Fruit fly (Drosophila melanogaster) whole organism, prepupa: ENCODE measurements around the gene CG11035.

Source experiments
- CG11294 ChIP-seq: fragments of 200-800 bp; sonication (Bioruptor generic); IDR thresholded peaks from 2 replicates; pipeline ENCODE4 v1.3.6; 2022; ENCODE audit warnings: missing biosample characterization, missing genetic modification characterization
- CG11762 ChIP-seq: fragments of 200-800 bp; sonication (Bioruptor generic); optimal IDR thresholded peaks from 3 replicates; lab custom pipeline; 2016; ENCODE audit warnings: missing biosample characterization, missing genetic modification characterization; ENCODE audit not compliant: insufficient read depth
- CG15336 ChIP-seq: fragments of 200-800 bp; sonication (Bioruptor generic); IDR thresholded peaks from 2 replicates; pipeline ENCODE4 v1.3.6; 2022; ENCODE audit warnings: missing biosample characterization, missing genetic modification characterization
- CG1621 ChIP-seq: fragments of 200-800 bp; sonication (Bioruptor generic); optimal IDR thresholded peaks from 3 replicates; lab custom pipeline; 2018; ENCODE audit warnings: missing biosample characterization, mild to moderate bottlenecking, missing genetic modification characterization
- CG32006 ChIP-seq: fragments of 200-800 bp; sonication (Bioruptor generic); optimal IDR thresholded peaks from 3 replicates; lab custom pipeline; 2017; ENCODE audit warnings: missing biosample characterization, mild to moderate bottlenecking, missing genetic modification characterization
- CG34406 ChIP-seq: fragments of 200-800 bp; sonication (Bioruptor generic); optimal IDR thresholded peaks from 3 replicates; lab custom pipeline; 2016; ENCODE audit warnings: missing biosample characterization, missing genetic modification characterization
- CG3919 ChIP-seq: fragments of 200-800 bp; sonication (Bioruptor generic); optimal IDR thresholded peaks from 3 replicates; lab custom pipeline; 2016; ENCODE audit warnings: missing biosample characterization, missing genetic modification characterization
- CG4318 ChIP-seq: fragments of 200-800 bp; sonication (Bioruptor generic); optimal IDR thresholded peaks from 3 replicates; lab custom pipeline; 2017; ENCODE audit warnings: missing biosample characterization, mild to moderate bottlenecking, missing genetic modification characterization
- CG6792 ChIP-seq: fragments of 200-800 bp; sonication (Bioruptor generic); optimal IDR thresholded peaks from 3 replicates; lab custom pipeline; 2016; ENCODE audit warnings: missing biosample characterization, missing genetic modification characterization
- CG8319 ChIP-seq: fragments of 200-800 bp; sonication (Bioruptor generic); optimal IDR thresholded peaks from 3 replicates; lab custom pipeline; 2016; ENCODE audit warnings: missing biosample characterization, missing genetic modification characterization
- Eip78C ChIP-seq: fragments of 200-800 bp; sonication (Bioruptor generic); peaks from one replicate; lab custom pipeline; 2016; ENCODE audit warnings: missing biosample characterization, missing genetic modification characterization
- Ets21C ChIP-seq: fragments of 200-800 bp; sonication (Bioruptor generic); optimal IDR thresholded peaks from 3 replicates; lab custom pipeline; 2016; ENCODE audit warnings: missing biosample characterization, missing genetic modification characterization
- Ets96B ChIP-seq: fragments of 200-800 bp; optimal IDR thresholded peaks from 2 replicates; lab custom pipeline; 2019; ENCODE audit warnings: missing biosample characterization, mild to moderate bottlenecking, missing genetic modification characterization, moderate library complexity
- Gug ChIP-seq: fragments of 200-800 bp; sonication (Bioruptor generic); IDR thresholded peaks from 2 replicates; pipeline ENCODE4 v1.3.6; 2022; ENCODE audit warnings: missing biosample characterization, missing genetic modification characterization
- Hr38 ChIP-seq: sonication (Bioruptor generic); optimal IDR thresholded peaks from 2 replicates; lab custom pipeline; 2016; ENCODE audit warnings: missing biosample characterization, missing genetic modification characterization
- Hr4 ChIP-seq: fragments of 200-800 bp; sonication (Bioruptor generic); optimal IDR thresholded peaks from 3 replicates; lab custom pipeline; 2016; ENCODE audit warnings: missing biosample characterization, missing genetic modification characterization
- Lpt ChIP-seq: fragments of 200-800 bp; sonication (Bioruptor generic); optimal IDR thresholded peaks from 3 replicates; lab custom pipeline; 2016; ENCODE audit warnings: missing biosample characterization, missing genetic modification characterization
- Met ChIP-seq: fragments of 200-800 bp; sonication (Bioruptor generic); optimal IDR thresholded peaks from 3 replicates; lab custom pipeline; 2016; ENCODE audit warnings: missing biosample characterization, missing genetic modification characterization
- OdsH ChIP-seq: fragments of 200-800 bp; sonication (Bioruptor generic); optimal IDR thresholded peaks from 3 replicates; lab custom pipeline; 2016; ENCODE audit warnings: missing biosample characterization, missing genetic modification characterization
- Sox14 ChIP-seq: fragments of 200-800 bp; sonication (Bioruptor generic); optimal IDR thresholded peaks from 3 replicates; lab custom pipeline; 2016; ENCODE audit warnings: missing biosample characterization, missing genetic modification characterization
- Sox15 ChIP-seq: fragments of 200-800 bp; sonication (Bioruptor generic); optimal IDR thresholded peaks from 3 replicates; lab custom pipeline; 2016; ENCODE audit warnings: missing biosample characterization, missing genetic modification characterization
- achi ChIP-seq: fragments of 200-800 bp; sonication (Bioruptor generic); optimal IDR thresholded peaks from 3 replicates; lab custom pipeline; 2016; ENCODE audit warnings: missing biosample characterization, missing genetic modification characterization
- acj6 ChIP-seq: fragments of 200-800 bp; sonication (Bioruptor generic); optimal IDR thresholded peaks from 3 replicates; lab custom pipeline; 2016; ENCODE audit warnings: missing biosample characterization, missing genetic modification characterization
- cyc ChIP-seq: fragments of 200-800 bp; sonication (Bioruptor generic); optimal IDR thresholded peaks from 3 replicates; lab custom pipeline; 2016; ENCODE audit warnings: missing biosample characterization, missing genetic modification characterization
- dac ChIP-seq: fragments of 200-800 bp; sonication (Bioruptor generic); optimal IDR thresholded peaks from 2 replicates; lab custom pipeline; 2017; ENCODE audit warnings: missing biosample characterization, mild to moderate bottlenecking, missing genetic modification characterization
- dsx ChIP-seq: fragments of 200-800 bp; optimal IDR thresholded peaks from 3 replicates; lab custom pipeline; 2019; ENCODE audit warnings: missing biosample characterization, mild to moderate bottlenecking, missing genetic modification characterization, moderate library complexity; ENCODE audit not compliant: poor library complexity, severe bottlenecking
- eg ChIP-seq: fragments of 200-800 bp; sonication (Bioruptor generic); IDR thresholded peaks from 3 replicates; pipeline ENCODE4 v1.3.6; 2022; ENCODE audit warnings: missing biosample characterization, missing genetic modification characterization
- esn ChIP-seq: fragments of 200-800 bp; sonication (Bioruptor generic); optimal IDR thresholded peaks from 2 replicates; lab custom pipeline; 2016; ENCODE audit warnings: missing biosample characterization, mild to moderate bottlenecking, missing genetic modification characterization, moderate library complexity
- fd59A ChIP-seq: fragments of 200-800 bp; sonication (Bioruptor generic); optimal IDR thresholded peaks from 2 replicates; lab custom pipeline; 2017; ENCODE audit warnings: missing biosample characterization, mild to moderate bottlenecking, missing genetic modification characterization, missing genetic modification reagents
- salr ChIP-seq, 2 experiments: fragments of 200-800 bp; sonication (Bioruptor generic); optimal IDR thresholded peaks; 3 replicates each; lab custom pipeline; 2016 to 2018; ENCODE audit warnings: missing biosample characterization in 2 of 2, missing genetic modification characterization in 2 of 2, mild to moderate bottlenecking in 1 of 2
- spab ChIP-seq: fragments of 200-800 bp; sonication (Bioruptor generic); optimal IDR thresholded peaks from 2 replicates; lab custom pipeline; 2017; ENCODE audit warnings: missing biosample characterization, mild to moderate bottlenecking, missing genetic modification characterization, missing genetic modification reagents
- ss ChIP-seq, 2 experiments: fragments of 200-800 bp; sonication (Bioruptor generic); optimal IDR thresholded peaks; 2 replicates in 1 of 2; 3 replicates in 1 of 2; lab custom pipeline; 2017 to 2018; ENCODE audit warnings: mild to moderate bottlenecking in 2 of 2, missing biosample characterization in 2 of 2, missing genetic modification characterization in 2 of 2, moderate library complexity in 1 of 2
- svp ChIP-seq: fragments of 200-800 bp; sonication (Bioruptor generic); peaks from one replicate; lab custom pipeline; 2016; ENCODE audit warnings: missing biosample characterization, missing genetic modification characterization
- topi ChIP-seq: fragments of 200-800 bp; sonication (Bioruptor generic); optimal IDR thresholded peaks from 3 replicates; lab custom pipeline; 2016; ENCODE audit warnings: missing biosample characterization, missing genetic modification characterization
- vri ChIP-seq: fragments of 200-800 bp; sonication (Bioruptor generic); optimal IDR thresholded peaks from 3 replicates; lab custom pipeline; 2016; ENCODE audit warnings: missing biosample characterization, mild to moderate bottlenecking, missing genetic modification characterization

Gene CG11035

dm6 chr3R:8013121-8014009, 19.4 kb downstream of the CG11035 start, which contains the start of the genes CG10435 and Pbp95 (continued):
- no peak for TF ChIP-seq Gug
- no peak; the same call in 1 of the 3 replicates for TF ChIP-seq eg
- TF ChIP-seq esn (GFP tag; lab: Kevin White, UChicago): peak; percentile 55
- no peak for TF ChIP-seq CG1621 (tag; lab: Kevin White, UChicago)
- no peak for TF ChIP-seq OdsH
- TF ChIP-seq cyc (GFP tag; lab: Kevin White, UChicago): peak; percentile 52
- no peak for TF ChIP-seq dac
- no peak for TF ChIP-seq CG3919 (GFP tag; lab: Kevin White, UChicago)
- peak; percentile 44 for TF ChIP-seq Hr4 (GFP tag; lab: Kevin White, UChicago)
- no peak for TF ChIP-seq dsx (GFP tag; lab: Kevin White, UChicago)
- TF ChIP-seq Sox15 (GFP tag; lab: Kevin White, UChicago): no peak
- no peak for TF ChIP-seq vri (GFP tag; lab: Kevin White, UChicago)
- TF ChIP-seq svp: peak; percentile 97
- TF ChIP-seq fd59A (GFP tag; lab: Kevin White, UChicago): no peak
- TF ChIP-seq achi (GFP tag; lab: Kevin White, UChicago): no peak
- TF ChIP-seq Met (GFP tag; lab: Kevin White, UChicago): no peak
- TF ChIP-seq Eip78C (GFP tag; lab: Kevin White, UChicago): no peak
- no peak for TF ChIP-seq salr (GFP tag; optimal IDR thresholded peaks at IDR 0.05; lab: Kevin White, UChicago)
- TF ChIP-seq Lpt (GFP tag; lab: Kevin White, UChicago): peak; percentile 45
- TF ChIP-seq CG34406: no peak
- TF ChIP-seq CG4318: no peak
- TF ChIP-seq Hr38: no peak
- peak; percentile 24 for TF ChIP-seq Ets21C (GFP tag; lab: Kevin White, UChicago)
- TF ChIP-seq CG6792: no peak

dm6 chr3R:8009080-8009620, 23.7 kb downstream of the CG11035 start, which contains the start of the genes CG11052 and CG3223:
Gene CG11052, minus strand, starts transcription at chr3R:8009297.
Gene CG3223, plus strand, starts transcription at chr3R:8009400.
- TF ChIP-seq Sox14 (GFP tag; lab: Kevin White, UChicago) (peak; percentile 46), CG1621 (tag; lab: Kevin White, UChicago) (no peak), acj6 (GFP tag; lab: Kevin White, UChicago) (no peak), Ets96B (tag; lab: Kevin White, UChicago) (no peak), CG8319 (GFP tag; lab: Kevin White, UChicago) (no peak), spab (GFP tag; lab: Kevin White, UChicago) (no peak), Eip78C (GFP tag; lab: Kevin White, UChicago) (peak; percentile 46), CG11294 (GFP tag; lab: Robert Waterston, UW) (no peak), fd59A (GFP tag; lab: Kevin White, UChicago) (no peak), svp (peak; percentile 81), dac (no peak), ss (GFP tag; optimal IDR thresholded peaks at IDR 0.05; lab: Kevin White, UChicago) (no peak), topi (GFP tag; lab: Kevin White, UChicago) (no peak), CG11762 (GFP tag; lab: Kevin White, UChicago) (no peak), Hr38 (no peak), CG32006 (no peak), esn (GFP tag; lab: Kevin White, UChicago) (peak; percentile 43), dsx (GFP tag; lab: Kevin White, UChicago) (no peak)

DNA sequence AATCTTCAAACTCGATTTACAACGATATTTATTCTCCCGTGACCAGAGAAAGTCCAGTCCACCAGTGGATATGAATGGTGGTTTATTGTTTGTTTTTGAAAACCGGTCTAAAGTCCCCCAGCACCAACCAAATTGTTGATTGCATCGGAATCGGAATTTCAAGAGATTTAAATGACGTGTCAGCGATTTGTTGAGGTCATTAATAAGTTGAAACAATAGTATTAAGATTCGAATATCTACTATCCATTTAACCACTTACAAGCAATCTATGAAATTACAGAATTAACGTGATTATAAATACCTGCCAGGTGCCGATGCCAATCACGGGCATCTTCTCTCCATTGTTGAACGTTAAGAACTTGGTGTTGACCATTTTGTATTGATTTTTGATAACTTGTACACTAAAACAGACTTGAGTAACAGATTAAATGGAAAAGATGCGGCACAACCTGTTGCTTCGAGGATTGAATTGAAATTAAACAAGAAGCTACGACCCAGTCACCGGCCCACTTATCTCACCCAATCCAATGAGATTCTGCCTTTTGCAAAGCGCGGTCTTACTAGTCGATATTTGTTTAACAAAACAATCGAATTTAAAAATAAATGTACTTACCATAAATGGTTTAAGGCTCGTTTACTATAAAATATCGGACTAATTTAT, 25.1 kb downstream of the CG11035 start, which contains the start of gene CG2767:
CG2767 (minus strand) TSS at position 516 of the 661 bp plus-strand sequence.
- TF ChIP-seq CG15336 (GFP tag; lab: Robert Waterston, UW): 0 out of 2 replicates have a peak, but pooled peaks have one; percentile 4
- TF ChIP-seq Eip78C (GFP tag; lab: Kevin White, UChicago): peak; percentile 74
- TF ChIP-seq svp: peak; percentile 76
- peak; percentile 40 for TF ChIP-seq esn (GFP tag; lab: Kevin White, UChicago)
- TF ChIP-seq OdsH: no peak
- TF ChIP-seq Lpt (GFP tag; lab: Kevin White, UChicago): no peak
- TF ChIP-seq, all 60 proteins: peak for 4
